Worm (Caenorhabditis elegans) whole organism, young adult: Measurements from ENCODE around the gene nipi-3.

Source experiments
- B0336.3 ChIP-seq: fragments of 200-800 bp; sonication (Bioruptor generic); IDR thresholded peaks from 2 replicates; pipeline ENCODE4 v1.3.6; 2022; ENCODE audit warnings: missing genetic modification characterization, missing compliant biosample characterization
- C06A6.2 ChIP-seq: fragments of 200-800 bp; sonication (Bioruptor generic); conservative IDR thresholded peaks from 2 replicates; pipeline ENCODE4 v1.3.6; 2022; ENCODE audit warnings: missing genetic modification characterization, missing compliant biosample characterization
- D2030.7 ChIP-seq: fragments of 200-800 bp; sonication (Bioruptor generic); IDR thresholded peaks from 2 replicates; pipeline ENCODE4 v1.3.6; 2022; ENCODE audit warnings: missing genetic modification reagents, missing genetic modification characterization, missing compliant biosample characterization
- F39B2.1 ChIP-seq: fragments of 200-800 bp; sonication (Bioruptor generic); IDR thresholded peaks from 2 replicates; pipeline ENCODE4 v1.3.6; 2022; ENCODE audit warnings: missing genetic modification reagents, missing genetic modification characterization, missing compliant biosample characterization
- K11D2.4 ChIP-seq: fragments of 200-800 bp; sonication (Bioruptor generic); IDR thresholded peaks from 2 replicates; pipeline ENCODE4 v1.3.6; 2022; ENCODE audit warnings: missing genetic modification reagents, missing genetic modification characterization, missing compliant biosample characterization
- K12H6.12 ChIP-seq: fragments of 200-800 bp; sonication (Bioruptor generic); optimal IDR thresholded peaks from 2 replicates; lab custom pipeline; 2018; ENCODE audit warnings: mild to moderate bottlenecking, missing genetic modification characterization, missing compliant biosample characterization
- Y53G8AR.9 ChIP-seq: fragments of 200-800 bp; sonication (Bioruptor generic); conservative IDR thresholded peaks from 2 replicates; pipeline ENCODE4 v1.3.6; 2022; ENCODE audit warnings: missing genetic modification reagents, missing genetic modification characterization, missing compliant biosample characterization
- akir-1 ChIP-seq: fragments of 200-800 bp; sonication (Bioruptor generic); optimal IDR thresholded peaks from 2 replicates; lab custom pipeline; 2018; ENCODE audit warnings: mild to moderate bottlenecking, missing genetic modification characterization, moderate library complexity, missing compliant biosample characterization
- ama-1 ChIP-seq, 3 experiments: fragments of 150-350 bp in 1 of 3; sonication (generic microtip) in 2 of 3; optimal IDR thresholded peaks; 2 replicates each; lab custom pipeline; 2014 to 2018; ENCODE audit warnings: missing biosample characterization in 2 of 3, missing genetic modification characterization in 2 of 3, missing genetic modification reagents in 2 of 3
- aptf-3 ChIP-seq: fragments of 200-800 bp; sonication (Bioruptor generic); IDR thresholded peaks from 2 replicates; pipeline ENCODE4 v1.3.6; 2022; ENCODE audit warnings: missing genetic modification characterization, missing compliant biosample characterization
- atf-7 ChIP-seq: sonication (generic microtip); optimal IDR thresholded peaks from 2 replicates; lab custom pipeline; 2017; ENCODE audit warnings: mild to moderate bottlenecking, missing genetic modification characterization, missing compliant biosample characterization
- attf-6 ChIP-seq: fragments of 200-800 bp; sonication (Bioruptor generic); IDR thresholded peaks from 2 replicates; pipeline ENCODE4 v1.3.6; 2022; ENCODE audit warnings: missing genetic modification reagents, missing genetic modification characterization, missing compliant biosample characterization
- bed-2 ChIP-seq: fragments of 200-800 bp; sonication (Bioruptor generic); IDR thresholded peaks from 2 replicates; pipeline ENCODE4 v1.3.6; 2022; ENCODE audit warnings: missing genetic modification reagents, missing genetic modification characterization, missing compliant biosample characterization
- cebp-1 ChIP-seq, 2 experiments: fragments of 200-800 bp in 1 of 2; sonication (Bioruptor generic) in 1 of 2; sonication (generic microtip) in 1 of 2; IDR thresholded peaks in 1 of 2; optimal IDR thresholded peaks in 1 of 2; 2 replicates each; pipeline versions ENCODE4 v1.3.6 to Lab custom; 2017 to 2022; ENCODE audit warnings: missing compliant biosample characterization in 2 of 2, missing genetic modification characterization in 2 of 2, mild to moderate bottlenecking in 1 of 2, missing genetic modification reagents in 1 of 2, moderate library complexity in 1 of 2
- ceh-100 ChIP-seq: fragments of 200-800 bp; sonication (Bioruptor generic); IDR thresholded peaks from 2 replicates; pipeline ENCODE4 v1.3.6; 2022; ENCODE audit warnings: missing genetic modification reagents, missing genetic modification characterization, missing compliant biosample characterization
- chd-7 ChIP-seq: sonication (generic microtip); optimal IDR thresholded peaks from 2 replicates; lab custom pipeline; 2016; ENCODE audit warnings: mild to moderate bottlenecking, missing genetic modification characterization, moderate library complexity, missing compliant biosample characterization
- dox-1 ChIP-seq: fragments of 200-800 bp; sonication (Bioruptor generic); IDR thresholded peaks from 2 replicates; pipeline ENCODE4 v1.3.6; 2022; ENCODE audit warnings: missing genetic modification reagents, missing genetic modification characterization, missing compliant biosample characterization
- egrh-3 ChIP-seq: fragments of 200-800 bp; sonication (Bioruptor generic); IDR thresholded peaks from 2 replicates; pipeline ENCODE4 v1.3.6; 2022; ENCODE audit warnings: missing genetic modification reagents, missing genetic modification characterization, missing compliant biosample characterization
- ekl-4 ChIP-seq: fragments of 200-800 bp; sonication (Bioruptor generic); IDR thresholded peaks from 2 replicates; pipeline ENCODE4 v1.3.6; 2022; ENCODE audit warnings: missing genetic modification reagents, missing genetic modification characterization, missing compliant biosample characterization
- ets-4 ChIP-seq: fragments of 200-800 bp; sonication (Bioruptor generic); optimal IDR thresholded peaks from 2 replicates; lab custom pipeline; 2018; ENCODE audit warnings: mild to moderate bottlenecking, missing genetic modification characterization, missing compliant biosample characterization
- gei-17 ChIP-seq: fragments of 200-800 bp; sonication (Bioruptor generic); optimal IDR thresholded peaks from 2 replicates; lab custom pipeline; 2018; ENCODE audit warnings: mild to moderate bottlenecking, missing genetic modification characterization, missing compliant biosample characterization
- hlh-26 ChIP-seq: fragments of 200-800 bp; sonication (Bioruptor generic); conservative IDR thresholded peaks from 2 replicates; pipeline ENCODE4 v1.3.6; 2022; ENCODE audit warnings: missing genetic modification reagents, missing genetic modification characterization, missing compliant biosample characterization
- hmg-1.2 ChIP-seq: fragments of 200-800 bp; sonication (Bioruptor generic); IDR thresholded peaks from 2 replicates; pipeline ENCODE4 v1.3.6; 2022; ENCODE audit warnings: missing genetic modification reagents, missing genetic modification characterization, missing compliant biosample characterization
- hmg-20 ChIP-seq: fragments of 200-800 bp; sonication (Bioruptor generic); IDR thresholded peaks from 2 replicates; pipeline ENCODE4 v1.3.6; 2022; ENCODE audit warnings: missing genetic modification reagents, missing genetic modification characterization, missing compliant biosample characterization
- lin-54 ChIP-seq: fragments of 200-800 bp; sonication (Bioruptor generic); optimal IDR thresholded peaks from 2 replicates; lab custom pipeline; 2018; ENCODE audit warnings: mild to moderate bottlenecking, missing genetic modification characterization, missing compliant biosample characterization
- lir-1 ChIP-seq: fragments of 200-800 bp; sonication (Bioruptor generic); conservative IDR thresholded peaks from 2 replicates; pipeline ENCODE4 v1.3.6; 2022; ENCODE audit warnings: missing genetic modification reagents, missing genetic modification characterization, missing compliant biosample characterization
- madf-10 ChIP-seq: sonication (generic microtip); optimal IDR thresholded peaks from 2 replicates; lab custom pipeline; 2016; ENCODE audit warnings: mild to moderate bottlenecking, missing genetic modification characterization, missing compliant biosample characterization
- madf-3 ChIP-seq: fragments of 200-800 bp; sonication (Bioruptor generic); IDR thresholded peaks from 2 replicates; pipeline ENCODE4 v1.3.6; 2022; ENCODE audit warnings: missing genetic modification reagents, missing genetic modification characterization, missing compliant biosample characterization
- madf-6 ChIP-seq: fragments of 200-800 bp; sonication (Bioruptor generic); IDR thresholded peaks from 2 replicates; pipeline ENCODE4 v1.3.6; 2022; ENCODE audit warnings: missing genetic modification reagents, missing genetic modification characterization, missing compliant biosample characterization
- nfya-2 ChIP-seq: fragments of 200-800 bp; sonication (Bioruptor generic); IDR thresholded peaks from 2 replicates; pipeline ENCODE4 v1.3.6; 2022; ENCODE audit warnings: missing genetic modification reagents, missing genetic modification characterization, missing compliant biosample characterization
- nfyb-1 ChIP-seq: fragments of 200-800 bp; sonication (Bioruptor generic); IDR thresholded peaks from 2 replicates; pipeline ENCODE4 v1.3.6; 2022; ENCODE audit warnings: missing genetic modification reagents, missing genetic modification characterization, missing compliant biosample characterization
- nhr-80 ChIP-seq: sonication (generic microtip); optimal IDR thresholded peaks from 2 replicates; lab custom pipeline; 2016; ENCODE audit warnings: missing genetic modification characterization, missing compliant biosample characterization
- pha-4 ChIP-seq: fragments of 150-350 bp; sonication (generic microtip); optimal IDR thresholded peaks from 2 replicates; lab custom pipeline; 2014; ENCODE audit warnings: missing biosample characterization, missing genetic modification reagents, missing genetic modification characterization
- repo-1 ChIP-seq: sonication (generic microtip); optimal IDR thresholded peaks from 2 replicates; lab custom pipeline; 2017; ENCODE audit warnings: mild to moderate bottlenecking, missing genetic modification characterization, missing compliant biosample characterization
- sdz-38 ChIP-seq: sonication (generic microtip); optimal IDR thresholded peaks from 2 replicates; lab custom pipeline; 2016; ENCODE audit warnings: missing genotype, missing genetic modification characterization, missing compliant biosample characterization
- snpc-4 ChIP-seq, 5 experiments: fragments of 150-350 bp in 1 of 5; sonication (generic microtip) in 4 of 5; optimal IDR thresholded peaks; 2 replicates each; lab custom pipeline; 2014 to 2018; ENCODE audit warnings: missing genetic modification characterization in 5 of 5, missing biosample characterization in 3 of 5, antibody characterized with exemption in 2 of 5, mild to moderate bottlenecking in 2 of 5, missing compliant biosample characterization in 2 of 5, missing genotype in 2 of 5, moderate library complexity in 2 of 5, missing genetic modification reagents in 1 of 5
- somi-1 ChIP-seq: fragments of 200-800 bp; sonication (Bioruptor generic); optimal IDR thresholded peaks from 2 replicates; lab custom pipeline; 2018; ENCODE audit warnings: mild to moderate bottlenecking, missing genetic modification characterization, missing compliant biosample characterization
- zfh-2 ChIP-seq: fragments of 200-800 bp; sonication (Bioruptor generic); conservative IDR thresholded peaks from 2 replicates; pipeline ENCODE4 v1.3.6; 2022; ENCODE audit warnings: missing genetic modification reagents, missing genetic modification characterization, missing compliant biosample characterization
- ztf-18 ChIP-seq: sonication (generic microtip); optimal IDR thresholded peaks from 2 replicates; lab custom pipeline; 2016; ENCODE audit warnings: missing genotype, mild to moderate bottlenecking, missing genetic modification characterization, missing compliant biosample characterization
- ztf-26 ChIP-seq: sonication (generic microtip); optimal IDR thresholded peaks from 2 replicates; lab custom pipeline; 2017; ENCODE audit warnings: missing genetic modification characterization, missing compliant biosample characterization
- ztf-3 ChIP-seq: fragments of 200-800 bp; sonication (Bioruptor generic); optimal IDR thresholded peaks from 2 replicates; lab custom pipeline; 2018; ENCODE audit warnings: mild to moderate bottlenecking, missing genetic modification characterization, missing compliant biosample characterization

Gene nipi-3

ce11 chrX:15600512-15601117 lies 7.2 kb upstream of the nipi-3 start, which contains the start of gene ent-2:
TSS of gene ent-2 (plus strand) at chrX:15601067.
- no peak for TF ChIP-seq lin-54 (GFP tag; lab: Kevin White, UChicago)
- TF ChIP-seq zfh-2 (GFP tag; lab: Robert Waterston, UW), result peak; percentile 45; the same call in 1 of the 2 replicates
- TF ChIP-seq K12H6.12, result peak; percentile 24
- 0 out of 2 replicates have a peak, but pooled peaks have one; percentile 20 for TF ChIP-seq egrh-3
- 0 out of 2 replicates have a peak, but pooled peaks have one; percentile 31 for TF ChIP-seq K11D2.4 (GFP tag; lab: Robert Waterston, UW)
- peak; percentile 28 for TF ChIP-seq atf-7
- TF ChIP-seq akir-1 (GFP tag; lab: Kevin White, UChicago), result no peak

- TF ChIP-seq egrh-3 (no peak), nfyb-1 (GFP tag; lab: Robert Waterston, UW) (peak; percentile 56; the same call in 1 of the 2 replicates), ztf-3 (GFP tag; lab: Kevin White, UChicago) (no peak), hmg-1.2 (GFP tag; lab: Robert Waterston, UW) (0 out of 2 replicates have a peak, but pooled peaks have one; percentile 8), lir-1 (GFP tag; lab: Robert Waterston, UW) (no peak), cebp-1 (GFP tag; IDR thresholded peaks at IDR 0.05; lab: Robert Waterston, UW) (no peak), cebp-1 (tag; optimal IDR thresholded peaks at IDR 0.05; lab: Kevin White, UChicago) (peak; percentile 15), D2030.7 (GFP tag; lab: Robert Waterston, UW) (no peak), ceh-100 (GFP tag; lab: Robert Waterston, UW) (no peak), repo-1 (tag; lab: Kevin White, UChicago) (no peak), ekl-4 (GFP tag; lab: Robert Waterston, UW) (0 out of 2 replicates have a peak, but pooled peaks have one; percentile 44), hmg-20 (GFP tag; lab: Robert Waterston, UW) (no peak), ztf-18 (tag; lab: Kevin White, UChicago) (no peak), F39B2.1 (GFP tag; lab: Robert Waterston, UW) (0 out of 2 replicates have a peak, but pooled peaks have one; percentile 23), gei-17 (GFP tag; lab: Kevin White, UChicago) (no peak), Y53G8AR.9 (GFP tag; lab: Robert Waterston, UW) (0 out of 2 replicates have a peak, but pooled peaks have one; percentile 25)
Measured at ce11 chrX:15604236-15604635, 3.5 kb upstream of the nipi-3 start.

ce11 chrX:15606585-15607276 lies 1.0 kb upstream of the nipi-3 start, which contains the start of gene rab-14:
TSS of gene rab-14 (minus strand) at chrX:15606635.
- TF ChIP-seq ets-4 (GFP tag; lab: Kevin White, UChicago) (no peak), gei-17 (GFP tag; lab: Kevin White, UChicago) (no peak), madf-6 (GFP tag; lab: Robert Waterston, UW) (0 out of 2 replicates have a peak, but pooled peaks have one; percentile 21), chd-7 (peak; percentile 45), pha-4 (tag; lab: Kevin White, UChicago) (no peak), madf-10 (tag; lab: Kevin White, UChicago) (no peak), ztf-3 (GFP tag; lab: Kevin White, UChicago) (no peak), cebp-1 (GFP tag; IDR thresholded peaks at IDR 0.05; lab: Robert Waterston, UW) (peak; percentile 82), cebp-1 (tag; optimal IDR thresholded peaks at IDR 0.05; lab: Kevin White, UChicago) (no peak), bed-2 (GFP tag; lab: Robert Waterston, UW) (no peak), hmg-1.2 (GFP tag; lab: Robert Waterston, UW) (peak; percentile 71; the same call in 1 of the 2 replicates), attf-6 (GFP tag; lab: Robert Waterston, UW) (no peak), lir-1 (GFP tag; lab: Robert Waterston, UW) (no peak), B0336.3 (GFP tag; lab: Robert Waterston, UW) (no peak), madf-3 (GFP tag; lab: Robert Waterston, UW) (peak; percentile 75; the same call in 1 of the 2 replicates), snpc-4 (GFP tag; optimal IDR thresholded peaks at IDR 0.05; lab: Kevin White, UChicago) (no peak), snpc-4 (tag; optimal IDR thresholded peaks at IDR 0.05; lab: Kevin White, UChicago) (peak in 1 of 4 experiments; percentile 4), hlh-26 (GFP tag; lab: Robert Waterston, UW) (no peak), ama-1 (optimal IDR thresholded peaks at IDR 0.05; lab: Kevin White, UChicago) (no peak), ama-1 (GFP tag; optimal IDR thresholded peaks at IDR 0.05; lab: Kevin White, UChicago) (no peak), nhr-80 (tag; lab: Kevin White, UChicago) (no peak), sdz-38 (no peak), dox-1 (peak; percentile 20; the same call in 1 of the 2 replicates), C06A6.2 (GFP tag; lab: Robert Waterston, UW) (peak; percentile 41; the same call in 1 of the 2 replicates), somi-1 (GFP tag; lab: Kevin White, UChicago) (peak; percentile 51), aptf-3 (GFP tag; lab: Robert Waterston, UW) (no peak), ztf-26 (no peak), nfya-2 (GFP tag; lab: Robert Waterston, UW) (no peak)
